Worm (Caenorhabditis elegans): ENCODE results near the gene sre-24.

DNA sequence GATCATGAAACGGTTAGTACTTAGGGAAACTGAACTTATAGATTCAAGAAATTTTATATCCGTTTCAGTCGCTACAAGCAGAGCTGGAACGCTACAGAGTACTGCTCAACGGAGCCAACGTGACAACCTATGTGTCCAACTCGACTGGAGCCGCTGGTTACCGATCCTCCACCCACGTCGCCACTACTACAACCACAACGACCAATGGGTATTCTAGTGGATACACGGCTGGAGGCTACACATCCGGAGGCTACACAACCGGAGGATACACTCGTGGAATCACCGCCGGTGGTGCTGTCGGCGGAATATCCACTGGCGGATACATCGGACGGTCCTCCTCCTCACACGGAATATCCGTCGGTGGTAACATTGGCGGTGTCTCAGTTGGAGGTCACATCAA, 1.4 kb upstream of the sre-24 start:
- no peak for TF ChIP-seq mep-1 (tag; optimal IDR thresholded peaks at IDR 0.05)
- no peak for TF ChIP-seq nhr-12 (tag; optimal IDR thresholded peaks at IDR 0.05)
- TF ChIP-seq bed-3 (GFP tag; optimal IDR thresholded peaks at IDR 0.05): no peak
